Fruit fly (Drosophila melanogaster): ENCODE results near the gene CG33170.

The CG33170 gene

DNA sequence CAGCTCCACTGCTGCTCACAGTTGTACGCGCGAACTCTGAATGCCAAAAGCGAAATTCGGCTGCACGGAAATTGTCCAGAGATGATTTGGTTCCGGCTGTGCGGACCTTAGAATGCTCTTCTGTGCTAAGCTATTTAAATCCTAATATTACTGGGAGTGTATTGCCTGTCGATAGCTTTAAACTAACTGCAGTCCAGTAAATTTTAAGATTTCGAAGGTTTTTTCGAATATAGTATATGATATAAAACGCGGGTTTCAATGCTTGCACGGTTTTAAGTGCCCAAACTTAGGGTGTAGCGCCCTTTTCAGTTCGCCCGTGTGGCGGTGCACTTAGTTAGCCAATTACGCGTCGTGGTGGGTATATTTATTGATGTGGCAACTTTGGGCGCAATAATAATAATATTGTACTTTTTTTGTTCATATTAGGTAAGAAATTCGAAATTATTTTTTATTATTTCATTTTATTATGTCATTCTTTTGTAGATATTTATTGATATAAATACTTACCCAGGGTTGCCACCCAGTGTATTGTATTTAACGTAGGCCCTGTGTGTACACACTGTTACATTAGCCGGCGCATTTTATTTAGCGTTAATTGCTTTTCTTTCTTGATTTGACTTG, 14.4 kb downstream of the CG33170 start, which contains the start of the genes Chro and Ssl1:
Chro (minus strand) TSS at position 262 of the 621 bp plus-strand sequence.
Ssl1 (plus strand) TSS at position 367 of the 621 bp plus-strand sequence.
- TF ChIP-seq Hr78 (GFP tag; optimal IDR thresholded peaks at IDR 0.05) (no peak), Dif (GFP tag; optimal IDR thresholded peaks at IDR 0.05; ENCODE audit: partially characterized antibody) (peak; percentile 39), pan (optimal IDR thresholded peaks at IDR 0.05) (no peak), Jra (GFP tag; optimal IDR thresholded peaks at IDR 0.05) (peak; percentile 99), h (GFP tag; optimal IDR thresholded peaks at IDR 0.05) (peak; percentile 100), GATAd (GFP tag; optimal IDR thresholded peaks at IDR 0.05) (peak; percentile 99), tai (GFP tag; optimal IDR thresholded peaks at IDR 0.05) (peak; percentile 99), HLH106 (tag; optimal IDR thresholded peaks at IDR 0.05) (peak; percentile 100), usp (GFP tag; optimal IDR thresholded peaks at IDR 0.05) (no peak), brk (GFP tag; optimal IDR thresholded peaks at IDR 0.05) (peak; percentile 98), Dfd (GFP tag; optimal IDR thresholded peaks at IDR 0.05) (peak; percentile 95), sv (GFP tag; optimal IDR thresholded peaks at IDR 0.05) (peak; percentile 100), foxo (GFP tag; optimal IDR thresholded peaks at IDR 0.05) (peak; percentile 99 to 100), sage (GFP tag; optimal IDR thresholded peaks at IDR 0.05) (peak; percentile 99), Vsx2 (GFP tag; optimal IDR thresholded peaks at IDR 0.05; ENCODE audit: partially characterized antibody) (no peak), br (GFP tag; optimal IDR thresholded peaks at IDR 0.05) (peak; percentile 100), Rel (GFP tag; optimal IDR thresholded peaks at IDR 0.05) (peak; percentile 99), Rel (tag; optimal IDR thresholded peaks at IDR 0.05) (peak; percentile 94), CG9705 (GFP tag; optimal IDR thresholded peaks at IDR 0.05) (peak; percentile 99), Sp1 (GFP tag; optimal IDR thresholded peaks at IDR 0.05) (peak; percentile 100), dl (GFP tag; optimal IDR thresholded peaks at IDR 0.05; ENCODE audit: insufficient read depth in 1 of 2, partially characterized antibody in 2 of 2) (no peak), Abd-B (GFP tag; optimal IDR thresholded peaks at IDR 0.05) (no peak), CG32264 (GFP tag; optimal IDR thresholded peaks at IDR 0.05) (peak; percentile 99), N (GFP tag; optimal IDR thresholded peaks at IDR 0.05) (no peak), dmrt93B (GFP tag; optimal IDR thresholded peaks at IDR 0.05) (peak; percentile 100), OdsH (GFP tag; optimal IDR thresholded peaks at IDR 0.05) (peak; percentile 100), Myc (optimal IDR thresholded peaks at IDR 0.05) (peak; percentile 92), ey (GFP tag; optimal IDR thresholded peaks at IDR 0.05) (peak; percentile 100), woc (GFP tag; optimal IDR thresholded peaks at IDR 0.05) (peak; percentile 99), psq (GFP tag; optimal IDR thresholded peaks at IDR 0.05) (peak; percentile 99), Hnf4 (GFP tag; optimal IDR thresholded peaks at IDR 0.05) (peak; percentile 100), lola (GFP tag; optimal IDR thresholded peaks at IDR 0.05) (no peak), Mio (GFP tag; optimal IDR thresholded peaks at IDR 0.05) (peak; percentile 97), Hr83 (GFP tag; optimal IDR thresholded peaks at IDR 0.05; ENCODE audit: poor library complexity, severe bottlenecking) (peak; percentile 99), CrebA (GFP tag; optimal IDR thresholded peaks at IDR 0.05; ENCODE audit: borderline replicate concordance) (peak; percentile 98), jim (GFP tag; optimal IDR thresholded peaks at IDR 0.05) (peak; percentile 92), fru (GFP tag; optimal IDR thresholded peaks at IDR 0.05) (peak; percentile 100), rgr (GFP tag; optimal IDR thresholded peaks at IDR 0.05) (peak; percentile 100), dsf (GFP tag; optimal IDR thresholded peaks at IDR 0.05; ENCODE audit: borderline replicate concordance) (peak; percentile 97)

DNA sequence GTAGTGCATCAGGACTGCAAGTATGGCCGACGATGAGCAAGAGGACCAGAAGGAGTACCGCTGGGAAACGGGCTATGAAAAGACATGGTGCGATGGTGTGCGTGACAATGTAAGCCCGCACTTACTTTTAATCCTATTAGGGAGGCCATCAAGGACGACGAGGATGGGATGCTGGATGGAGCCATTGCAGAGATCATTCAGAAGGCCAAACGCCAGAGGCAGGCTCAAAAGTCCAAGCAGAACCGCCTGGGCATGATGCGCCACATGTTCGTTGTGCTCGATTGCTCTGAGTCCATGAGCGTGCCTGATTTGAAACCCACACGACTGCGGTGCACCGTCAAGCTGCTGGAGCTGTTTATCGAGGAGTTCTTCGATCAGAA, 14.9 kb downstream of the CG33170 start:
- TF ChIP-seq jim (GFP tag; optimal IDR thresholded peaks at IDR 0.05) (no peak), lola (GFP tag; optimal IDR thresholded peaks at IDR 0.05) (no peak), CG32264 (GFP tag; optimal IDR thresholded peaks at IDR 0.05) (no peak), woc (GFP tag; optimal IDR thresholded peaks at IDR 0.05) (no peak), Myc (optimal IDR thresholded peaks at IDR 0.05) (no peak), GATAd (GFP tag; optimal IDR thresholded peaks at IDR 0.05) (no peak), CG9705 (GFP tag; optimal IDR thresholded peaks at IDR 0.05) (no peak), Sp1 (GFP tag; optimal IDR thresholded peaks at IDR 0.05) (no peak), psq (GFP tag; optimal IDR thresholded peaks at IDR 0.05) (no peak), dmrt93B (GFP tag; optimal IDR thresholded peaks at IDR 0.05) (no peak), HLH106 (tag; optimal IDR thresholded peaks at IDR 0.05) (no peak), Dif (GFP tag; optimal IDR thresholded peaks at IDR 0.05; ENCODE audit: partially characterized antibody) (no peak), tai (GFP tag; optimal IDR thresholded peaks at IDR 0.05) (no peak), CrebA (GFP tag; optimal IDR thresholded peaks at IDR 0.05; ENCODE audit: borderline replicate concordance) (no peak), Hr83 (GFP tag; optimal IDR thresholded peaks at IDR 0.05; ENCODE audit: poor library complexity, severe bottlenecking) (no peak), foxo (GFP tag; optimal IDR thresholded peaks at IDR 0.05) (no peak), br (GFP tag; optimal IDR thresholded peaks at IDR 0.05) (no peak), dsf (GFP tag; optimal IDR thresholded peaks at IDR 0.05; ENCODE audit: borderline replicate concordance) (no peak)

Data from whole organism, wandering third instar larva.